Worm (Caenorhabditis elegans) whole organism, L1 larva: ENCODE measurements around the gene Y105C5A.508.

Experiments used
- C04F5.9 ChIP-seq: sonication (generic microtip); optimal IDR thresholded peaks from 2 replicates; lab custom pipeline; 2016; ENCODE audit warnings: missing genetic modification characterization, missing compliant biosample characterization
- blmp-1 ChIP-seq: fragments of 150-350 bp; optimal IDR thresholded peaks from 2 replicates; lab custom pipeline; 2014; ENCODE audit warnings: missing biosample characterization, missing genetic modification characterization
- ceh-63 ChIP-seq: fragments of 200-800 bp; sonication (Bioruptor generic); optimal IDR thresholded peaks from 2 replicates; lab custom pipeline; 2018; ENCODE audit warnings: mild to moderate bottlenecking, missing genetic modification characterization, missing compliant biosample characterization
- dpl-1 ChIP-seq, 3 experiments: fragments of 150-350 bp in 2 of 3; sonication (generic microtip) in 1 of 3; optimal IDR thresholded peaks; 2 replicates each; lab custom pipeline; 2014 to 2017; ENCODE audit warnings: missing biosample characterization in 3 of 3, missing genetic modification characterization in 3 of 3, missing genetic modification reagents in 3 of 3
- dsc-1 ChIP-seq: sonication (generic microtip); optimal IDR thresholded peaks from 2 replicates; lab custom pipeline; 2016; ENCODE audit warnings: mild to moderate bottlenecking, missing genetic modification characterization, missing compliant biosample characterization
- efl-1 ChIP-seq, 4 experiments: fragments of 150-350 bp; optimal IDR thresholded peaks in 3 of 4; peaks in 1 of 4; 1 replicate in 1 of 4; 2 replicates in 3 of 4; lab custom pipeline; 2014; ENCODE audit warnings: missing biosample characterization in 2 of 4, missing genetic modification characterization in 2 of 4, missing genetic modification reagents in 2 of 4
- efl-3 ChIP-seq: fragments of 200-800 bp; sonication (Bioruptor generic); optimal IDR thresholded peaks from 2 replicates; lab custom pipeline; 2018; ENCODE audit warnings: mild to moderate bottlenecking, missing genetic modification characterization, missing compliant biosample characterization
- egl-13 ChIP-seq: sonication (generic microtip); optimal IDR thresholded peaks from 2 replicates; lab custom pipeline; 2016; ENCODE audit warnings: missing genotype, missing genetic modification reagents, missing genetic modification characterization, missing compliant biosample characterization
- egl-27 ChIP-seq, 2 experiments: fragments of 150-350 bp in 1 of 2; sonication (generic microtip); optimal IDR thresholded peaks; 3 replicates each; lab custom pipeline; 2017 to 2018; ENCODE audit warnings: missing biosample characterization in 2 of 2, missing genetic modification characterization in 2 of 2, missing genetic modification reagents in 2 of 2
- elt-2 ChIP-seq: sonication (generic microtip); optimal IDR thresholded peaks from 2 replicates; lab custom pipeline; 2016; ENCODE audit warnings: missing genetic modification characterization, mild to moderate bottlenecking, inconsistent platforms, missing compliant biosample characterization, missing genetic modification reagents
- elt-3 ChIP-seq, 6 experiments: fragments of 150-350 bp in 1 of 6; sonication (generic microtip); optimal IDR thresholded peaks; 2 replicates each; lab custom pipeline; 2017 to 2018; ENCODE audit warnings: missing biosample characterization in 6 of 6, missing genetic modification characterization in 6 of 6, inconsistent platforms in 1 of 6
- ets-5 ChIP-seq: fragments of 200-800 bp; sonication (Bioruptor generic); IDR thresholded peaks from 2 replicates; pipeline ENCODE4 v1.3.6; 2022; ENCODE audit warnings: missing genetic modification characterization, missing compliant biosample characterization
- fkh-10 ChIP-seq: sonication (generic microtip); optimal IDR thresholded peaks from 2 replicates; lab custom pipeline; 2017; ENCODE audit warnings: missing biosample characterization, missing genetic modification reagents, missing genetic modification characterization
- fos-1 ChIP-seq: fragments of 150-350 bp; optimal IDR thresholded peaks from 2 replicates; lab custom pipeline; 2014; ENCODE audit warnings: missing biosample characterization, missing genetic modification characterization
- irx-1 ChIP-seq: sonication (generic microtip); optimal IDR thresholded peaks from 2 replicates; lab custom pipeline; 2016; ENCODE audit warnings: missing genetic modification characterization, missing compliant biosample characterization
- isw-1 ChIP-seq: fragments of 200-800 bp; sonication (Bioruptor generic); IDR thresholded peaks from 2 replicates; pipeline ENCODE4 v1.3.6; 2022; ENCODE audit warnings: missing genetic modification characterization, missing compliant biosample characterization
- jun-1 ChIP-seq: fragments of 150-350 bp; optimal IDR thresholded peaks from 2 replicates; lab custom pipeline; 2014; ENCODE audit warnings: missing biosample characterization, missing genetic modification reagents, missing genetic modification characterization
- lin-13 ChIP-seq: fragments of 150-350 bp; optimal IDR thresholded peaks from 2 replicates; lab custom pipeline; 2014; ENCODE audit warnings: missing biosample characterization, missing genetic modification reagents, missing genetic modification characterization
- lin-14 ChIP-seq: fragments of 200-800 bp; sonication (Bioruptor generic); optimal IDR thresholded peaks from 2 replicates; lab custom pipeline; 2018; ENCODE audit warnings: mild to moderate bottlenecking, missing genetic modification characterization, moderate library complexity, missing compliant biosample characterization
- lin-15B ChIP-seq: fragments of 150-350 bp; sonication (generic microtip); optimal IDR thresholded peaks from 3 replicates; lab custom pipeline; 2014; ENCODE audit warnings: missing biosample characterization, missing genetic modification characterization
- lin-35 ChIP-seq, 2 experiments: fragments of 150-350 bp; optimal IDR thresholded peaks; 2 replicates each; lab custom pipeline; 2014; ENCODE audit warnings: missing biosample characterization in 2 of 2, missing genetic modification characterization in 2 of 2, missing genetic modification reagents in 2 of 2
- lir-3 ChIP-seq: sonication (generic microtip); optimal IDR thresholded peaks from 2 replicates; lab custom pipeline; 2016; ENCODE audit warnings: mild to moderate bottlenecking, missing genetic modification characterization, moderate library complexity, missing compliant biosample characterization; ENCODE audit not compliant: poor library complexity
- lsy-2 ChIP-seq, 2 experiments: fragments of 150-350 bp; optimal IDR thresholded peaks; 2 replicates each; lab custom pipeline; 2014; ENCODE audit warnings: missing biosample characterization in 2 of 2, missing genetic modification characterization in 2 of 2
- mep-1 ChIP-seq: fragments of 150-350 bp; optimal IDR thresholded peaks from 2 replicates; lab custom pipeline; 2014; ENCODE audit warnings: missing biosample characterization, missing genetic modification characterization
- nhr-11 ChIP-seq: fragments of 150-350 bp; optimal IDR thresholded peaks from 2 replicates; lab custom pipeline; 2014; ENCODE audit warnings: missing biosample characterization, missing genetic modification characterization
- nhr-12 ChIP-seq: sonication (generic microtip); optimal IDR thresholded peaks from 2 replicates; lab custom pipeline; 2017; ENCODE audit warnings: missing biosample characterization, missing genetic modification characterization
- nhr-20 ChIP-seq: sonication (generic microtip); optimal IDR thresholded peaks from 2 replicates; lab custom pipeline; 2016; ENCODE audit warnings: mild to moderate bottlenecking, missing genetic modification characterization, missing compliant biosample characterization
- nhr-237 ChIP-seq: fragments of 150-350 bp; optimal IDR thresholded peaks from 2 replicates; lab custom pipeline; 2014; ENCODE audit warnings: missing biosample characterization, missing genetic modification characterization
- nhr-71 ChIP-seq: sonication (generic microtip); optimal IDR thresholded peaks from 2 replicates; lab custom pipeline; 2016; ENCODE audit warnings: mild to moderate bottlenecking, missing genetic modification characterization, moderate library complexity, missing compliant biosample characterization
- nhr-84 ChIP-seq: sonication (generic microtip); optimal IDR thresholded peaks from 2 replicates; lab custom pipeline; 2017; ENCODE audit warnings: missing biosample characterization, missing genetic modification characterization
- nhr-85 ChIP-seq: sonication (generic microtip); peaks from one replicate; lab custom pipeline; 2016; ENCODE audit warnings: missing genetic modification characterization, inconsistent platforms, missing compliant biosample characterization
- nhr-90 ChIP-seq: sonication (generic microtip); optimal IDR thresholded peaks from 2 replicates; lab custom pipeline; 2016; ENCODE audit warnings: mild to moderate bottlenecking, missing genetic modification characterization, missing compliant biosample characterization; ENCODE audit not compliant: poor library complexity
- pax-3 ChIP-seq: fragments of 200-800 bp; sonication (Bioruptor generic); optimal IDR thresholded peaks from 2 replicates; lab custom pipeline; 2018; ENCODE audit warnings: mild to moderate bottlenecking, missing genetic modification characterization, moderate library complexity, missing compliant biosample characterization
- sptf-1 ChIP-seq: fragments of 150-350 bp; optimal IDR thresholded peaks from 2 replicates; lab custom pipeline; 2014; ENCODE audit warnings: missing biosample characterization, missing genetic modification characterization
- tbx-2 ChIP-seq: sonication (generic microtip); optimal IDR thresholded peaks from 2 replicates; lab custom pipeline; 2016; ENCODE audit warnings: missing genetic modification characterization, missing compliant biosample characterization
- unc-98 ChIP-seq: fragments of 200-800 bp; sonication (Bioruptor generic); IDR thresholded peaks from 2 replicates; pipeline ENCODE4 v1.3.6; 2022; ENCODE audit warnings: missing genetic modification characterization, missing compliant biosample characterization
- xbp-1 ChIP-seq: sonication (generic microtip); optimal IDR thresholded peaks from 2 replicates; lab custom pipeline; 2016; ENCODE audit warnings: missing genetic modification characterization, missing compliant biosample characterization

Y105C5A.508 gene

DNA sequence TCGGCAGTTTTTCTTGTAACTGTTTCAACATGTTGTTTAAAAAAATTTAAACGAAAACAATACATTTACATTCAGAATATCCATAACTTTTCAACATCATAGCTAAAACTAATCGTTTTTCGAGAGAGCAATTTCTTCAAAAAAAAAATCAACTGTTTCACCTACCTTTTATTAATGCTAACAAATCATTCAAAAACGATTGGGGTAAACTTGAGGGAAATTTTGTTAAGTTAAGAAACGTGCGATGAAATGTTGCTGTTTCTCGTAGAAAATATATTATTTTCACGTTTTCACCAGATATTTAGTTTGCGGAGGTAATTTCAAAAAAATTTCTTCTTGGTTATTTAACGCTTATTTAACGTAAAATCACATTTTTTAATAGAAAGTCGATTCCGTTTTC is 22.7 kb downstream of the Y105C5A.508 start:
- TF ChIP-seq fos-1 (tag; lab: Kevin White, UChicago) (no peak), C04F5.9 (no peak), sptf-1 (tag; lab: Kevin White, UChicago) (no peak), egl-27 (tag; optimal IDR thresholded peaks at IDR 0.05; lab: Kevin White, UChicago) (no peak), nhr-11 (no peak), nhr-71 (tag; lab: Kevin White, UChicago) (no peak), nhr-237 (no peak), lin-14 (GFP tag; lab: Kevin White, UChicago) (no peak), efl-3 (GFP tag; lab: Kevin White, UChicago) (no peak), nhr-84 (tag; lab: Kevin White, UChicago) (no peak), unc-98 (no peak), pax-3 (tag; lab: Kevin White, UChicago) (no peak), lin-35 (GFP tag; optimal IDR thresholded peaks at IDR 0.05; lab: Kevin White, UChicago) (no peak), egl-13 (tag; lab: Kevin White, UChicago) (no peak), elt-2 (tag; lab: Kevin White, UChicago) (no peak)

DNA sequence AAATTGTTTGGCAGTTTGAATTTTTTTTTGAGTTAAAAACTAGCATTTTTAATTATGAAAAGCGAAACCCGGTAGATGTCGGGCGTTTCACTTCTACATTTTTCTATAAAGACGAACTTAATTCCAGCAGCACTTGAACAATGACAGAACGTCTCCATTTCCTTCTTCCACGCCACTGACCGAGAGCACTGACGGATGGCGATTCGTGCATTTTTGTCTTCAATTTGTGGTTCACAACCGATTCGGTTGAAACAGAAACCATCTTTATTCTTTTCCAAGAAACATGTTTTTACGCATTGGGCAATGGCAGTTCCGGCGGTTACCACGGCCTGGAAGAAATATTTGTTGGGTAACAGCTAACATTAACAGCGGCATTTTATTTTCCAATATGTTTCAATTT is 29.4 kb downstream of the Y105C5A.508 start:
- TF ChIP-seq nhr-71 (tag; lab: Kevin White, UChicago) (no peak), ets-5 (GFP tag; lab: Robert Waterston, UW) (no peak), nhr-12 (tag; lab: Kevin White, UChicago) (no peak), ceh-63 (GFP tag; lab: Kevin White, UChicago) (no peak), jun-1 (tag; lab: Kevin White, UChicago) (no peak)

DNA sequence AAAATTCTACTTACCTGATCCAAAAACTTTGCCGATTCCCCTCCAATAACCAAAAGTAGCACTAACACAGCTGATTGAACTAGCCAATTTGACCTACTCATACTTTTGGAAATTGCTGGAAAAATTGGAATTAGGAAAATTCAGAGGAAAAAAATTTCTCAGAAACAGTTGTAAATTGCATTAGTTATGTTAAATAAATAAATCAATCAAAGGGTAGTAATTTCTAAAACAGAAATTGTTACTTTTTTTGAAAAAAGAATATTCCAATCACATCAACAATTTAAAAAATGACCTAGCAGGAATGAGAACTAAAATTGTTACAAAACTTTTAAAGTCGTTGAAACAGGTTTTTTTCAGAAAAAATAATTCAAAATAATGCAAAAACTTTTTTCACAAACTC is 33.3 kb downstream of the Y105C5A.508 start, which contains the start of gene Y105C5A.8:
Gene Y105C5A.8, minus strand, starts transcription at position 101 of the 400 bp plus-strand sequence.
- TF ChIP-seq egl-27 (tag; optimal IDR thresholded peaks at IDR 0.05; lab: Kevin White, UChicago) = no peak
- no peak for TF ChIP-seq jun-1 (tag; lab: Kevin White, UChicago)
- no peak for TF ChIP-seq unc-98
- TF ChIP-seq C04F5.9 = no peak
- TF ChIP-seq nhr-84 (tag; lab: Kevin White, UChicago) = no peak
- TF ChIP-seq lin-15B (tag; lab: Kevin White, UChicago) = no peak
- TF ChIP-seq nhr-85 = no peak
- no peak for TF ChIP-seq fkh-10 (GFP tag; lab: Kevin White, UChicago)

DNA sequence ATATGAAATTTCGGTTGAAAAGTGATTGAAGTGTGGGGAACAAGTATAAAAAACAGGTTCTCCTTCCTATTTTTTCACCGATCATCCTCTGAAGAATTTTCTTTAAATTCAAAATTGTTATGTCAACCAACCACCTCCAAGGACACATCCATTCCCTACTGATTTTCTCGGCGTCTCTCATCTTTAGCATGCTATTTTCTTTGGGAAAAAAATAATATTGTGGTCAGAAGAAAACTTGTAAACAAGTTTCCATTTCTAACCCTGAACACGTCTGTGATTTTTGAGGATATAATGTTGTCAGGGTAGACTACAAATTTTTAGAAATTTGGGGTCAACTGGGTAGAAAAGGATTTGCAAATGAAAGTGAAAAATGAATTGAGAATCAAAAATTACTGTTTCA is 33.9 kb downstream of the Y105C5A.508 start:
- TF ChIP-seq dpl-1 (GFP tag; optimal IDR thresholded peaks at IDR 0.05; lab: Kevin White, UChicago) = no peak
- peak in 1 of 2 experiments; percentile 28 for TF ChIP-seq lsy-2 (tag; optimal IDR thresholded peaks at IDR 0.05; lab: Kevin White, UChicago)
- peak; percentile 50 for TF ChIP-seq nhr-20 (tag; lab: Kevin White, UChicago)
- TF ChIP-seq lin-13 = no peak
- no peak for TF ChIP-seq isw-1
- peak; percentile 87 for TF ChIP-seq nhr-85
- TF ChIP-seq mep-1 = peak; percentile 13
- peak; percentile 34 for TF ChIP-seq blmp-1 (tag; lab: Kevin White, UChicago)
- peak in 1 of 6 experiments; percentile 36 for TF ChIP-seq elt-3 (tag; optimal IDR thresholded peaks at IDR 0.05; lab: Kevin White, UChicago)
- TF ChIP-seq, all 84 proteins: peak for 6

DNA sequence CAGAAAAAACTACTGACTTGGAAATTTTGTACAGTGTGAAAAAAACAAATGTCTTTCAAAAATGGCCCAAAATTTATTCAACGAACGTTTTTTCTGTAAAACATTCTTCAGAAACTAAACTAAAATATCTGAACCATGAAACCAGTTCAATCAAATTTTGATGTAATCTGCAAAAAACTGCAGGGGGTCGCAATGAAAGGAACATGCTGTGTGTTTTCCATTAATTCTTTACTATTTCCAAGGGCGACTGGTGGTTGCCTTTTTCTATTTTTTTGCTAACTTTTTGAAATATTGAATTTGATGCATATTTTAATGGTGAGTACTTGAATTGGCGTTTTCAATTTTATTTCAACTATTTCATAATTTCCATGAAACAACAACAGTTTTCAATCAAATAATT is 47.5 kb downstream of the Y105C5A.508 start, which contains the start of gene Y105C5A.9:
Gene Y105C5A.9, plus strand, starts transcription at position 301 of the 400 bp plus-strand sequence.
- TF ChIP-seq nhr-20 (tag; lab: Kevin White, UChicago) = no peak
- TF ChIP-seq lir-3 (tag; lab: Kevin White, UChicago) = no peak
- no peak for TF ChIP-seq tbx-2 (tag; lab: Kevin White, UChicago)
- no peak for TF ChIP-seq pax-3 (tag; lab: Kevin White, UChicago)
- no peak for TF ChIP-seq dsc-1
- no peak for TF ChIP-seq xbp-1 (tag; lab: Kevin White, UChicago)
- TF ChIP-seq nhr-90 (tag; lab: Kevin White, UChicago) = no peak
- TF ChIP-seq nhr-12 (tag; lab: Kevin White, UChicago) = no peak
- no peak for TF ChIP-seq efl-1 (optimal IDR thresholded peaks at IDR 0.05; lab: Kevin White, UChicago)
- no peak for TF ChIP-seq efl-1 (GFP tag; optimal IDR thresholded peaks at IDR 0.05 in 1 of 2; lab: Kevin White, UChicago)
- TF ChIP-seq lin-14 (GFP tag; lab: Kevin White, UChicago) = no peak
- no peak for TF ChIP-seq irx-1 (tag; lab: Kevin White, UChicago)
- no peak for TF ChIP-seq fos-1 (tag; lab: Kevin White, UChicago)
